Worm (Caenorhabditis elegans) whole organism, L1 larva: Measurements from ENCODE around the gene F13E9.11.

Source experiments
- C04F5.9 ChIP-seq: sonication (generic microtip); optimal IDR thresholded peaks from 2 replicates; lab custom pipeline; 2016; ENCODE audit warnings: missing genetic modification characterization, missing compliant biosample characterization
- C34B4.2 ChIP-seq: sonication (generic microtip); optimal IDR thresholded peaks from 2 replicates; lab custom pipeline; 2017; ENCODE audit warnings: mild to moderate bottlenecking, missing genetic modification characterization, missing compliant biosample characterization
- F16B12.6 ChIP-seq: fragments of 150-350 bp; optimal IDR thresholded peaks from 2 replicates; lab custom pipeline; 2014; ENCODE audit warnings: missing biosample characterization, missing genetic modification characterization
- aha-1 ChIP-seq: fragments of 150-350 bp; optimal IDR thresholded peaks from 2 replicates; lab custom pipeline; 2014; ENCODE audit warnings: missing biosample characterization, missing genetic modification characterization
- ceh-63 ChIP-seq: fragments of 200-800 bp; sonication (Bioruptor generic); optimal IDR thresholded peaks from 2 replicates; lab custom pipeline; 2018; ENCODE audit warnings: mild to moderate bottlenecking, missing genetic modification characterization, missing compliant biosample characterization
- ceh-88 ChIP-seq: fragments of 200-800 bp; sonication (Bioruptor generic); IDR thresholded peaks from 2 replicates; pipeline ENCODE4 v1.3.6; 2022; ENCODE audit warnings: missing genetic modification characterization, missing compliant biosample characterization
- ceh-90 ChIP-seq: sonication (generic microtip); optimal IDR thresholded peaks from 2 replicates; lab custom pipeline; 2016; ENCODE audit warnings: missing genetic modification characterization, missing compliant biosample characterization
- ces-1 ChIP-seq: fragments of 150-350 bp; optimal IDR thresholded peaks from 2 replicates; lab custom pipeline; 2014; ENCODE audit warnings: missing biosample characterization, missing genetic modification reagents, missing genetic modification characterization
- dsc-1 ChIP-seq: sonication (generic microtip); optimal IDR thresholded peaks from 2 replicates; lab custom pipeline; 2016; ENCODE audit warnings: mild to moderate bottlenecking, missing genetic modification characterization, missing compliant biosample characterization
- efl-1 ChIP-seq, 4 experiments: fragments of 150-350 bp; optimal IDR thresholded peaks in 3 of 4; peaks in 1 of 4; 1 replicate in 1 of 4; 2 replicates in 3 of 4; lab custom pipeline; 2014; ENCODE audit warnings: missing biosample characterization in 2 of 4, missing genetic modification characterization in 2 of 4, missing genetic modification reagents in 2 of 4
- egl-27 ChIP-seq, 2 experiments: fragments of 150-350 bp in 1 of 2; sonication (generic microtip); optimal IDR thresholded peaks; 3 replicates each; lab custom pipeline; 2017 to 2018; ENCODE audit warnings: missing biosample characterization in 2 of 2, missing genetic modification characterization in 2 of 2, missing genetic modification reagents in 2 of 2
- elt-2 ChIP-seq: sonication (generic microtip); optimal IDR thresholded peaks from 2 replicates; lab custom pipeline; 2016; ENCODE audit warnings: missing genetic modification characterization, mild to moderate bottlenecking, inconsistent platforms, missing compliant biosample characterization, missing genetic modification reagents
- ets-5 ChIP-seq: fragments of 200-800 bp; sonication (Bioruptor generic); IDR thresholded peaks from 2 replicates; pipeline ENCODE4 v1.3.6; 2022; ENCODE audit warnings: missing genetic modification characterization, missing compliant biosample characterization
- fkh-10 ChIP-seq: sonication (generic microtip); optimal IDR thresholded peaks from 2 replicates; lab custom pipeline; 2017; ENCODE audit warnings: missing biosample characterization, missing genetic modification reagents, missing genetic modification characterization
- fkh-4 ChIP-seq: sonication (generic microtip); optimal IDR thresholded peaks from 2 replicates; lab custom pipeline; 2016; ENCODE audit warnings: missing compliant biosample characterization, missing genetic modification characterization, borderline replicate concordance
- fkh-8 ChIP-seq: sonication (generic microtip); optimal IDR thresholded peaks from 2 replicates; lab custom pipeline; 2016; ENCODE audit warnings: mild to moderate bottlenecking, missing genetic modification characterization, missing compliant biosample characterization
- fos-1 ChIP-seq: fragments of 150-350 bp; optimal IDR thresholded peaks from 2 replicates; lab custom pipeline; 2014; ENCODE audit warnings: missing biosample characterization, missing genetic modification characterization
- hlh-4 ChIP-seq: sonication (generic microtip); optimal IDR thresholded peaks from 2 replicates; lab custom pipeline; 2016; ENCODE audit warnings: mild to moderate bottlenecking, missing genetic modification characterization, missing compliant biosample characterization
- hpl-2 ChIP-seq: fragments of 150-350 bp; optimal IDR thresholded peaks from 2 replicates; lab custom pipeline; 2014; ENCODE audit warnings: missing biosample characterization, missing genetic modification reagents, missing genetic modification characterization
- irx-1 ChIP-seq: sonication (generic microtip); optimal IDR thresholded peaks from 2 replicates; lab custom pipeline; 2016; ENCODE audit warnings: missing genetic modification characterization, missing compliant biosample characterization
- isw-1 ChIP-seq: fragments of 200-800 bp; sonication (Bioruptor generic); IDR thresholded peaks from 2 replicates; pipeline ENCODE4 v1.3.6; 2022; ENCODE audit warnings: missing genetic modification characterization, missing compliant biosample characterization
- lin-13 ChIP-seq: fragments of 150-350 bp; optimal IDR thresholded peaks from 2 replicates; lab custom pipeline; 2014; ENCODE audit warnings: missing biosample characterization, missing genetic modification reagents, missing genetic modification characterization
- lin-14 ChIP-seq: fragments of 200-800 bp; sonication (Bioruptor generic); optimal IDR thresholded peaks from 2 replicates; lab custom pipeline; 2018; ENCODE audit warnings: mild to moderate bottlenecking, missing genetic modification characterization, moderate library complexity, missing compliant biosample characterization
- lin-15B ChIP-seq: fragments of 150-350 bp; sonication (generic microtip); optimal IDR thresholded peaks from 3 replicates; lab custom pipeline; 2014; ENCODE audit warnings: missing biosample characterization, missing genetic modification characterization
- lir-3 ChIP-seq: sonication (generic microtip); optimal IDR thresholded peaks from 2 replicates; lab custom pipeline; 2016; ENCODE audit warnings: mild to moderate bottlenecking, missing genetic modification characterization, moderate library complexity, missing compliant biosample characterization; ENCODE audit not compliant: poor library complexity
- mdl-1 ChIP-seq, 2 experiments: fragments of 150-350 bp; optimal IDR thresholded peaks; 2 replicates each; lab custom pipeline; 2014 to 2017; ENCODE audit warnings: missing biosample characterization in 2 of 2, missing genetic modification characterization in 2 of 2, inconsistent platforms in 1 of 2
- mef-2 ChIP-seq: fragments of 150-350 bp; optimal IDR thresholded peaks from 2 replicates; lab custom pipeline; 2014; ENCODE audit warnings: missing biosample characterization, missing genetic modification characterization
- mep-1 ChIP-seq: fragments of 150-350 bp; optimal IDR thresholded peaks from 2 replicates; lab custom pipeline; 2014; ENCODE audit warnings: missing biosample characterization, missing genetic modification characterization
- nhr-19 ChIP-seq: fragments of 200-800 bp; sonication (Bioruptor generic); conservative IDR thresholded peaks from 2 replicates; pipeline ENCODE4 v1.3.6; 2022; ENCODE audit warnings: missing genetic modification characterization, missing compliant biosample characterization
- nhr-20 ChIP-seq: sonication (generic microtip); optimal IDR thresholded peaks from 2 replicates; lab custom pipeline; 2016; ENCODE audit warnings: mild to moderate bottlenecking, missing genetic modification characterization, missing compliant biosample characterization
- nhr-237 ChIP-seq: fragments of 150-350 bp; optimal IDR thresholded peaks from 2 replicates; lab custom pipeline; 2014; ENCODE audit warnings: missing biosample characterization, missing genetic modification characterization
- nhr-47 ChIP-seq: sonication (generic microtip); optimal IDR thresholded peaks from 2 replicates; lab custom pipeline; 2016; ENCODE audit warnings: mild to moderate bottlenecking, missing genetic modification characterization, moderate library complexity, missing compliant biosample characterization
- nhr-71 ChIP-seq: sonication (generic microtip); optimal IDR thresholded peaks from 2 replicates; lab custom pipeline; 2016; ENCODE audit warnings: mild to moderate bottlenecking, missing genetic modification characterization, moderate library complexity, missing compliant biosample characterization
- nhr-84 ChIP-seq: sonication (generic microtip); optimal IDR thresholded peaks from 2 replicates; lab custom pipeline; 2017; ENCODE audit warnings: missing biosample characterization, missing genetic modification characterization
- nhr-85 ChIP-seq: sonication (generic microtip); peaks from one replicate; lab custom pipeline; 2016; ENCODE audit warnings: missing genetic modification characterization, inconsistent platforms, missing compliant biosample characterization
- pag-3 ChIP-seq: sonication (generic microtip); optimal IDR thresholded peaks from 2 replicates; lab custom pipeline; 2017; ENCODE audit warnings: missing genetic modification characterization, mild to moderate bottlenecking, missing compliant biosample characterization, antibody characterized with exemption, borderline replicate concordance; ENCODE audit not compliant: insufficient read depth
- pqm-1 ChIP-seq: sonication (generic microtip); optimal IDR thresholded peaks from 3 replicates; lab custom pipeline; 2017; ENCODE audit warnings: missing biosample characterization, missing genetic modification characterization
- skn-1 ChIP-seq: fragments of 150-350 bp; optimal IDR thresholded peaks from 2 replicates; lab custom pipeline; 2014; ENCODE audit warnings: missing biosample characterization, missing genetic modification characterization
- snpc-4 ChIP-seq: fragments of 150-350 bp; optimal IDR thresholded peaks from 2 replicates; lab custom pipeline; 2014; ENCODE audit warnings: missing biosample characterization, missing genetic modification characterization
- sox-4 ChIP-seq: sonication (generic microtip); optimal IDR thresholded peaks from 2 replicates; lab custom pipeline; 2016; ENCODE audit warnings: missing genetic modification characterization, missing compliant biosample characterization
- sptf-1 ChIP-seq: fragments of 150-350 bp; optimal IDR thresholded peaks from 2 replicates; lab custom pipeline; 2014; ENCODE audit warnings: missing biosample characterization, missing genetic modification characterization
- tlp-1 ChIP-seq: fragments of 150-350 bp; optimal IDR thresholded peaks from 2 replicates; lab custom pipeline; 2014; ENCODE audit warnings: missing biosample characterization, missing genetic modification characterization
- unc-130 ChIP-seq: fragments of 150-350 bp; optimal IDR thresholded peaks from 2 replicates; lab custom pipeline; 2017; ENCODE audit warnings: missing biosample characterization, missing genetic modification characterization, inconsistent platforms
- unc-30 ChIP-seq: sonication (generic microtip); optimal IDR thresholded peaks from 2 replicates; lab custom pipeline; 2017; ENCODE audit warnings: missing biosample characterization, missing genetic modification characterization
- unc-62 ChIP-seq: fragments of 150-350 bp; optimal IDR thresholded peaks from 2 replicates; lab custom pipeline; 2014; ENCODE audit warnings: missing biosample characterization, missing genetic modification reagents, missing genetic modification characterization
- unc-98 ChIP-seq: fragments of 200-800 bp; sonication (Bioruptor generic); IDR thresholded peaks from 2 replicates; pipeline ENCODE4 v1.3.6; 2022; ENCODE audit warnings: missing genetic modification characterization, missing compliant biosample characterization
- vab-15 ChIP-seq: sonication (generic microtip); optimal IDR thresholded peaks from 2 replicates; lab custom pipeline; 2017; ENCODE audit warnings: missing genotype, mild to moderate bottlenecking, missing genetic modification characterization, missing compliant biosample characterization
- xbp-1 ChIP-seq: sonication (generic microtip); optimal IDR thresholded peaks from 2 replicates; lab custom pipeline; 2016; ENCODE audit warnings: missing genetic modification characterization, missing compliant biosample characterization
- zag-1 ChIP-seq: fragments of 150-350 bp; optimal IDR thresholded peaks from 2 replicates; lab custom pipeline; 2014; ENCODE audit warnings: missing biosample characterization, missing genetic modification characterization
- zip-4 ChIP-seq: fragments of 200-800 bp; sonication (Bioruptor generic); optimal IDR thresholded peaks from 2 replicates; lab custom pipeline; 2018; ENCODE audit warnings: mild to moderate bottlenecking, missing genetic modification characterization, moderate library complexity, missing compliant biosample characterization
- ztf-4 ChIP-seq: fragments of 150-350 bp; optimal IDR thresholded peaks from 2 replicates; lab custom pipeline; 2014; ENCODE audit warnings: missing biosample characterization, missing genetic modification characterization

F13E9.11 gene

ce11 chrIV:10889820-10890462 is 21.0 kb upstream of the F13E9.11 start, which contains the start of gene F13E9.15 (continued):
- peak; percentile 89 for TF ChIP-seq fkh-8 (tag; lab: Kevin White, UChicago)
- no peak for TF ChIP-seq lin-13 (GFP tag; lab: Kevin White, UChicago)
- TF ChIP-seq zip-4: no peak
- no peak for TF ChIP-seq isw-1
- TF ChIP-seq sptf-1 (tag; lab: Kevin White, UChicago): no peak
- peak; percentile 2 for TF ChIP-seq nhr-20 (tag; lab: Kevin White, UChicago)
- no peak for TF ChIP-seq nhr-84 (tag; lab: Kevin White, UChicago)
- no peak for TF ChIP-seq lin-15B (tag; lab: Kevin White, UChicago)
- TF ChIP-seq F16B12.6 (tag; lab: Kevin White, UChicago): no peak
- TF ChIP-seq irx-1 (tag; lab: Kevin White, UChicago): no peak
- no peak for TF ChIP-seq pag-3 (tag; lab: Kevin White, UChicago)
- no peak for TF ChIP-seq elt-2 (tag; lab: Kevin White, UChicago)
- TF ChIP-seq skn-1 (tag; lab: Kevin White, UChicago): no peak
- no peak for TF ChIP-seq ces-1 (GFP tag; lab: Kevin White, UChicago)
- no peak for TF ChIP-seq fkh-4 (tag; lab: Kevin White, UChicago)
- no peak for TF ChIP-seq sox-4
- TF ChIP-seq vab-15: no peak
- no peak for TF ChIP-seq C34B4.2
- no peak for TF ChIP-seq nhr-237
- no peak for TF ChIP-seq efl-1 (optimal IDR thresholded peaks at IDR 0.05; lab: Kevin White, UChicago)
- TF ChIP-seq efl-1 (GFP tag; optimal IDR thresholded peaks at IDR 0.05 in 1 of 2; lab: Kevin White, UChicago): no peak
- TF ChIP-seq lin-14 (GFP tag; lab: Kevin White, UChicago): no peak
- peak; percentile 96 for TF ChIP-seq hlh-4 (tag; lab: Kevin White, UChicago)
- TF ChIP-seq aha-1 (tag; lab: Kevin White, UChicago): no peak
- TF ChIP-seq unc-98 (GFP tag; lab: Robert Waterston, UW): no peak
- TF ChIP-seq ceh-88: no peak
- no peak for TF ChIP-seq snpc-4 (tag; lab: Kevin White, UChicago)
- no peak for TF ChIP-seq C04F5.9 (tag; lab: Kevin White, UChicago)
- no peak for TF ChIP-seq hpl-2 (GFP tag; lab: Kevin White, UChicago)
- TF ChIP-seq ets-5 (GFP tag; lab: Robert Waterston, UW): no peak
- TF ChIP-seq tlp-1: no peak
- no peak for TF ChIP-seq unc-130 (tag; lab: Kevin White, UChicago)
- no peak for TF ChIP-seq nhr-85 (tag; lab: Kevin White, UChicago)
- TF ChIP-seq ceh-90 (tag; lab: Kevin White, UChicago): peak; percentile 36
- no peak for TF ChIP-seq mdl-1 (tag; optimal IDR thresholded peaks at IDR 0.05; lab: Kevin White, UChicago)
- TF ChIP-seq egl-27 (tag; optimal IDR thresholded peaks at IDR 0.05; lab: Kevin White, UChicago): no peak
- TF ChIP-seq nhr-19: no peak
- no peak for TF ChIP-seq ztf-4 (tag; lab: Kevin White, UChicago)
- no peak for TF ChIP-seq unc-30 (tag; lab: Kevin White, UChicago)
- no peak for TF ChIP-seq dsc-1 (tag; lab: Kevin White, UChicago)
- no peak for TF ChIP-seq ceh-63

- TF ChIP-seq zag-1 (tag; lab: Kevin White, UChicago) (no peak), xbp-1 (tag; lab: Kevin White, UChicago) (no peak), fos-1 (no peak), unc-62 (GFP tag; lab: Kevin White, UChicago) (no peak), fkh-10 (no peak), sox-4 (no peak), efl-1 (optimal IDR thresholded peaks at IDR 0.05; lab: Kevin White, UChicago) (no peak), efl-1 (GFP tag; optimal IDR thresholded peaks at IDR 0.05 in 1 of 2; lab: Kevin White, UChicago) (no peak), nhr-71 (tag; lab: Kevin White, UChicago) (no peak), lir-3 (tag; lab: Kevin White, UChicago) (no peak), sptf-1 (tag; lab: Kevin White, UChicago) (no peak), mef-2 (tag; lab: Kevin White, UChicago) (no peak), mep-1 (no peak), nhr-85 (tag; lab: Kevin White, UChicago) (no peak), hpl-2 (GFP tag; lab: Kevin White, UChicago) (no peak), nhr-84 (tag; lab: Kevin White, UChicago) (no peak), pqm-1 (tag; lab: Kevin White, UChicago) (no peak), isw-1 (no peak), nhr-47 (tag; lab: Kevin White, UChicago) (no peak)
- TF ChIP-seq, all 84 proteins: peak for 0
Measured at ce11 chrIV:10887285-10887684, 18.4 kb upstream of the F13E9.11 start, which contains the start of gene F13E9.16. F13E9.16 (minus strand) TSS chrIV:10887385.
